Fruit fly (Drosophila melanogaster): ENCODE results near the gene CG15219.

CG15219 gene

dm6 chr2L:22145269-22145917, 40.1 kb upstream of the CG15219 start (continued):
- TF ChIP-seq CG17328 (GFP tag; IDR thresholded peaks at IDR 0.05), result no peak
- TF ChIP-seq CG8924 (tag; optimal IDR thresholded peaks at IDR 0.05), result no peak
- no peak for TF ChIP-seq CG32767 (GFP tag; IDR thresholded peaks at IDR 0.05)
- no peak for TF ChIP-seq CG10565 (GFP tag; optimal IDR thresholded peaks at IDR 0.05)
- peak; percentile 38; the same call in 1 of the 2 replicates for TF ChIP-seq bbx (GFP tag; IDR thresholded peaks at IDR 0.05; ENCODE audit: partially characterized antibody)
- no peak for TF ChIP-seq wdn (GFP tag; IDR thresholded peaks at IDR 0.05)
- TF ChIP-seq prd (optimal IDR thresholded peaks at IDR 0.05), result no peak
- TF ChIP-seq prd (GFP tag; IDR thresholded peaks at IDR 0.05), result no peak
- peak; percentile 80 for TF ChIP-seq CG3163 (GFP tag; optimal IDR thresholded peaks at IDR 0.05)
- TF ChIP-seq CG15011 (GFP tag; optimal IDR thresholded peaks at IDR 0.05), result no peak
- no peak for TF ChIP-seq ATbp (GFP tag; optimal IDR thresholded peaks at IDR 0.05)
- TF ChIP-seq CG30020 (tag; optimal IDR thresholded peaks at IDR 0.05), result no peak
- TF ChIP-seq salm (tag; optimal IDR thresholded peaks at IDR 0.05), result no peak
- TF ChIP-seq D (optimal IDR thresholded peaks at IDR 0.05), result no peak
- no peak for TF ChIP-seq D (GFP tag; optimal IDR thresholded peaks at IDR 0.05)
- no peak for TF ChIP-seq CG18764 (GFP tag; optimal IDR thresholded peaks at IDR 0.05)
- 0 out of 4 replicates have a peak, but pooled peaks have one; percentile 52 for TF ChIP-seq chinmo (GFP tag; IDR thresholded peaks at IDR 0.05; ENCODE audit: partially characterized antibody)
- no peak for TF ChIP-seq CG11696 (GFP tag; IDR thresholded peaks at IDR 0.05)
- no peak for TF ChIP-seq CG15479 (GFP tag; optimal IDR thresholded peaks at IDR 0.05)
- no peak for TF ChIP-seq TFAM (GFP tag; optimal IDR thresholded peaks at IDR 0.05)
- no peak for TF ChIP-seq fd3F (GFP tag; optimal IDR thresholded peaks at IDR 0.05)
- peak; percentile 55; the same call in 1 of the 3 replicates for TF ChIP-seq mld (GFP tag; IDR thresholded peaks at IDR 0.05; ENCODE audit: partially characterized antibody)
- TF ChIP-seq ato (GFP tag; IDR thresholded peaks at IDR 0.05; ENCODE audit: partially characterized antibody), result peak; percentile 59
- TF ChIP-seq Doc3 (GFP tag; IDR thresholded peaks at IDR 0.05; ENCODE audit: partially characterized antibody), result no peak
- no peak for TF ChIP-seq D19A (tag; optimal IDR thresholded peaks at IDR 0.05)
- TF ChIP-seq pb (GFP tag; optimal IDR thresholded peaks at IDR 0.05), result no peak
- TF ChIP-seq dysf (GFP tag; IDR thresholded peaks at IDR 0.05), result 0 out of 3 replicates have a peak, but pooled peaks have one; percentile 18
- TF ChIP-seq unc-4 (GFP tag; IDR thresholded peaks at IDR 0.05; ENCODE audit: partially characterized antibody), result no peak
- TF ChIP-seq wor (GFP tag; IDR thresholded peaks at IDR 0.05), result no peak
- no peak for TF ChIP-seq eve (GFP tag; optimal IDR thresholded peaks at IDR 0.05)
- TF ChIP-seq B-H1 (GFP tag; IDR thresholded peaks at IDR 0.05), result no peak
- no peak for TF ChIP-seq CG1233 (GFP tag; optimal IDR thresholded peaks at IDR 0.05)
- TF ChIP-seq emc (GFP tag; optimal IDR thresholded peaks at IDR 0.05), result no peak
- TF ChIP-seq pita (GFP tag; optimal IDR thresholded peaks at IDR 0.05), result no peak
- peak; percentile 22 for TF ChIP-seq CG2678 (tag; optimal IDR thresholded peaks at IDR 0.05)
- TF ChIP-seq Scr (GFP tag; IDR thresholded peaks at IDR 0.05; ENCODE audit: partially characterized antibody), result peak; percentile 48
- TF ChIP-seq stwl (tag; optimal IDR thresholded peaks at IDR 0.05), result no peak
- peak; percentile 56; the same call in 1 of the 2 replicates for TF ChIP-seq nerfin-2 (GFP tag; IDR thresholded peaks at IDR 0.05; ENCODE audit: partially characterized antibody)
- TF ChIP-seq CG9876 (GFP tag; optimal IDR thresholded peaks at IDR 0.05), result no peak
- TF ChIP-seq H15 (GFP tag; IDR thresholded peaks at IDR 0.05), result no peak
- TF ChIP-seq Aef1 (GFP tag; IDR thresholded peaks at IDR 0.05), result no peak
- no peak for TF ChIP-seq fd64A (GFP tag; optimal IDR thresholded peaks at IDR 0.05)
- TF ChIP-seq CG16813 (GFP tag; IDR thresholded peaks at IDR 0.05; ENCODE audit: partially characterized antibody), result 0 out of 3 replicates have a peak, but pooled peaks have one; percentile 29
- TF ChIP-seq CG14667 (GFP tag; IDR thresholded peaks at IDR 0.05), result no peak
- no peak for TF ChIP-seq nmo (GFP tag; optimal IDR thresholded peaks at IDR 0.05)
- no peak for TF ChIP-seq CG34376 (GFP tag; optimal IDR thresholded peaks at IDR 0.05)
- no peak for TF ChIP-seq CG3407 (GFP tag; optimal IDR thresholded peaks at IDR 0.05)
- no peak for TF ChIP-seq Opbp (GFP tag; IDR thresholded peaks at IDR 0.05; ENCODE audit: partially characterized antibody)
- peak; percentile 57 for TF ChIP-seq CG8388 (GFP tag; optimal IDR thresholded peaks at IDR 0.05)
